Fruit fly (Drosophila melanogaster): Measurements from ENCODE around the gene sc.

DNA sequence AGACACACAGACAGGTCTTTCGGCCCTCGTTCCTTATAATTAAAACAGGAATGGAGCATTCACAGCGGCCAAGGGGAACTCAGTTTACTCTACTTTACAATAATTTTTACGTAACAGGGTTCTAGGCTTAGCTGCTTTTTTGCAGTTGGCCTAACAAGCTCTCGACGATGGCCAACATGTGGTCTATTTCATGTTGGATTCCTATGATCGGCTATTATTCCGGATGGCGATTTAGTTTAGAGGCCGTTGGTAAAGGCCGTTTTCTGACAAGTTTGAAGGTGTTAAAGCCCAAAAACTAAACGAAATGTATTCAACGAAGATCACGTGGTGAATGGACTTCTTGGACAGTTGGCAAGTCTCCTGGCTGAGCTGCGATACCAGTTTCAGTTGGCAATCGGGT lies 50.1 kb downstream of the sc start:
- no peak for TF ChIP-seq CG3838 (GFP tag; optimal IDR thresholded peaks at IDR 0.05)
- no peak for TF ChIP-seq sens-2 (GFP tag; IDR thresholded peaks at IDR 0.05)
- no peak for TF ChIP-seq Sin3A (optimal IDR thresholded peaks at IDR 0.05)
- TF ChIP-seq crol (GFP tag; IDR thresholded peaks at IDR 0.05) = no peak
- TF ChIP-seq CG33213 (GFP tag; optimal IDR thresholded peaks at IDR 0.05) = no peak
- no peak for TF ChIP-seq Opbp (GFP tag; IDR thresholded peaks at IDR 0.05; ENCODE audit: partially characterized antibody)
- TF ChIP-seq ato (GFP tag; IDR thresholded peaks at IDR 0.05; ENCODE audit: partially characterized antibody) = no peak

Measured in whole organism, embryonic.